Fruit fly (Drosophila melanogaster): Measurements from ENCODE around the gene CG17738.

CG17738 gene

dm6 chr3R:12314236-12314635, 43.5 kb downstream of the CG17738 start (continued):
- TF ChIP-seq CG8319 (GFP tag; optimal IDR thresholded peaks at IDR 0.05) (peak; percentile 57), net (GFP tag; optimal IDR thresholded peaks at IDR 0.05) (peak; percentile 66), Sox14 (GFP tag; optimal IDR thresholded peaks at IDR 0.05) (peak; percentile 69), CG31627 (GFP tag; optimal IDR thresholded peaks at IDR 0.05) (peak; percentile 80), Hr39 (GFP tag; optimal IDR thresholded peaks at IDR 0.05) (peak; percentile 80), Blimp-1 (GFP tag; optimal IDR thresholded peaks at IDR 0.05) (peak; percentile 61), CG6854 (GFP tag; optimal IDR thresholded peaks at IDR 0.05) (peak; percentile 68), pdm3 (GFP tag; optimal IDR thresholded peaks at IDR 0.05) (peak; percentile 74)

dm6 chr3R:12315455-12315854, 44.8 kb downstream of the CG17738 start:
- peak; percentile 59; the same call in 1 of the 3 replicates for TF ChIP-seq CG6163 (GFP tag; IDR thresholded peaks at IDR 0.05)
- no peak for TF ChIP-seq CG7368 (GFP tag; optimal IDR thresholded peaks at IDR 0.05)
- peak; percentile 62; the same call in 1 of the 2 replicates for TF ChIP-seq Gug (GFP tag; IDR thresholded peaks at IDR 0.05)
- no peak for TF ChIP-seq lz (GFP tag; optimal IDR thresholded peaks at IDR 0.05)
- peak; percentile 58; the same call in 2 of the 3 replicates for TF ChIP-seq CG8119 (GFP tag; IDR thresholded peaks at IDR 0.05)
- TF ChIP-seq Lpt (GFP tag; optimal IDR thresholded peaks at IDR 0.05): peak; percentile 31
- peak; percentile 13 for TF ChIP-seq Ets96B (tag; optimal IDR thresholded peaks at IDR 0.05)
- TF ChIP-seq Eip78C (GFP tag): peak; percentile 54
- TF ChIP-seq dac (GFP tag; optimal IDR thresholded peaks at IDR 0.05): peak; percentile 9
- no peak for TF ChIP-seq Sox102F (GFP tag; optimal IDR thresholded peaks at IDR 0.05)
- TF ChIP-seq CG32006 (GFP tag; optimal IDR thresholded peaks at IDR 0.05): peak; percentile 63
- peak; percentile 63 for TF ChIP-seq svp (GFP tag)
- no peak for TF ChIP-seq CG11294 (GFP tag; IDR thresholded peaks at IDR 0.05)
- peak; percentile 56; the same call in 1 of the 3 replicates for TF ChIP-seq eg (GFP tag; IDR thresholded peaks at IDR 0.05)
- TF ChIP-seq CG3919 (GFP tag; optimal IDR thresholded peaks at IDR 0.05): peak; percentile 62
- TF ChIP-seq CG10631 (GFP tag; optimal IDR thresholded peaks at IDR 0.05): peak; percentile 51
- no peak for TF ChIP-seq Sox14 (GFP tag; optimal IDR thresholded peaks at IDR 0.05)
- TF ChIP-seq CG4318 (GFP tag; optimal IDR thresholded peaks at IDR 0.05): peak; percentile 29
- TF ChIP-seq OdsH (GFP tag; optimal IDR thresholded peaks at IDR 0.05): peak; percentile 25
- TF ChIP-seq CG6276 (GFP tag; optimal IDR thresholded peaks at IDR 0.05): peak; percentile 55
- TF ChIP-seq CG11762 (GFP tag; optimal IDR thresholded peaks at IDR 0.05; ENCODE audit: insufficient read depth): no peak
- no peak for TF ChIP-seq CG16779 (tag; optimal IDR thresholded peaks at IDR 0.05)
- peak; percentile 26 for TF ChIP-seq Hr4 (GFP tag; optimal IDR thresholded peaks at IDR 0.05)
- TF ChIP-seq achi (GFP tag; optimal IDR thresholded peaks at IDR 0.05): peak; percentile 35
- TF ChIP-seq Hr38 (GFP tag; optimal IDR thresholded peaks at IDR 0.05): no peak
- TF ChIP-seq Smox (GFP tag; optimal IDR thresholded peaks at IDR 0.05): no peak
- peak in 1 of 2 experiments; percentile 34 for TF ChIP-seq salr (GFP tag; optimal IDR thresholded peaks at IDR 0.05)
- no peak for TF ChIP-seq vri (GFP tag; optimal IDR thresholded peaks at IDR 0.05)
- TF ChIP-seq CG15336 (GFP tag; IDR thresholded peaks at IDR 0.05): peak; percentile 49

DNA sequence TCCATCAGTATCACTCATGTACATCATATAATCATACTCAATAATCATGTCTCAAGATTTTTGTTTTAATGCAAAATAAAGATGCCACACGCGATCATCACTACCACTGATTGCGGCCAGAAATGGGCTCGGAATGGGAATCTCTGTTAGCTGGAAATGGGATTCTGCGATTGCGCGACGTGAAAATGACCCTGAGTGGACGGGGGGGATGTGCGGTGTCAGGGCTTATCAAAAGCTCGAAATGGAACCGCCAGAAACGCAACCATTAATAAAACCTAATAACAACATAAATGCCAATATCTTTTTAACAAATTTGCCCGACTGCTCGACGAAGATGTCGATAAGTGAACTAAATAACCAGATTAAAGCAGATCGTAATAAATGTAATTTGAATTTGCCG, 45.7 kb downstream of the CG17738 start:
- TF ChIP-seq Ets21C (GFP tag; optimal IDR thresholded peaks at IDR 0.05) (no peak), svp (GFP tag) (peak; percentile 93), CG32006 (GFP tag; optimal IDR thresholded peaks at IDR 0.05) (no peak), Lpt (GFP tag; optimal IDR thresholded peaks at IDR 0.05) (no peak), Hr4 (GFP tag; optimal IDR thresholded peaks at IDR 0.05) (no peak), salr (GFP tag; optimal IDR thresholded peaks at IDR 0.05) (no peak), CG6792 (GFP tag; optimal IDR thresholded peaks at IDR 0.05) (no peak)

dm6 chr3R:12317325-12317724, 46.6 kb downstream of the CG17738 start:
- TF ChIP-seq svp (GFP tag): peak; percentile 99
- TF ChIP-seq OdsH (GFP tag; optimal IDR thresholded peaks at IDR 0.05): no peak
- TF ChIP-seq CG6854 (GFP tag; optimal IDR thresholded peaks at IDR 0.05): no peak
